Worm (Caenorhabditis elegans) whole organism, young adult: ENCODE data around the gene C49C8.2.

Source experiments
- B0035.1 ChIP-seq: sonication (generic microtip); optimal IDR thresholded peaks from 2 replicates; lab custom pipeline; 2016; ENCODE audit warnings: missing genetic modification characterization, mild to moderate bottlenecking, missing compliant biosample characterization, missing genotype, missing genetic modification reagents
- B0261.1 ChIP-seq: sonication (generic microtip); optimal IDR thresholded peaks from 2 replicates; lab custom pipeline; 2016; ENCODE audit warnings: mild to moderate bottlenecking, missing genetic modification characterization, moderate library complexity, missing compliant biosample characterization
- B0336.3 ChIP-seq: fragments of 200-800 bp; sonication (Bioruptor generic); IDR thresholded peaks from 2 replicates; pipeline ENCODE4 v1.3.6; 2022; ENCODE audit warnings: missing genetic modification characterization, missing compliant biosample characterization
- D2030.7 ChIP-seq: fragments of 200-800 bp; sonication (Bioruptor generic); IDR thresholded peaks from 2 replicates; pipeline ENCODE4 v1.3.6; 2022; ENCODE audit warnings: missing genetic modification reagents, missing genetic modification characterization, missing compliant biosample characterization
- F10E7.11 ChIP-seq: sonication (generic microtip); optimal IDR thresholded peaks from 2 replicates; lab custom pipeline; 2017; ENCODE audit warnings: mild to moderate bottlenecking, missing genetic modification characterization, moderate library complexity, missing compliant biosample characterization
- F49E8.2 ChIP-seq: sonication (generic microtip); optimal IDR thresholded peaks from 3 replicates; lab custom pipeline; 2017; ENCODE audit warnings: missing genetic modification characterization, mild to moderate bottlenecking, missing compliant biosample characterization, antibody characterized with exemption, moderate library complexity; ENCODE audit not compliant: insufficient read depth
- F57C9.4 ChIP-seq: sonication (generic microtip); optimal IDR thresholded peaks from 2 replicates; lab custom pipeline; 2017; ENCODE audit warnings: mild to moderate bottlenecking, missing genetic modification characterization, missing compliant biosample characterization
- K11D2.4 ChIP-seq: fragments of 200-800 bp; sonication (Bioruptor generic); IDR thresholded peaks from 2 replicates; pipeline ENCODE4 v1.3.6; 2022; ENCODE audit warnings: missing genetic modification reagents, missing genetic modification characterization, missing compliant biosample characterization
- Y53F4B.3 ChIP-seq: fragments of 200-800 bp; sonication (Bioruptor generic); IDR thresholded peaks from 2 replicates; pipeline ENCODE4 v1.3.6; 2022; ENCODE audit warnings: missing genetic modification reagents, missing genetic modification characterization, missing compliant biosample characterization
- atf-7 ChIP-seq: sonication (generic microtip); optimal IDR thresholded peaks from 2 replicates; lab custom pipeline; 2017; ENCODE audit warnings: mild to moderate bottlenecking, missing genetic modification characterization, missing compliant biosample characterization
- athp-1 ChIP-seq: sonication (generic microtip); optimal IDR thresholded peaks from 2 replicates; lab custom pipeline; 2017; ENCODE audit warnings: mild to moderate bottlenecking, missing genetic modification characterization, missing compliant biosample characterization
- attf-5 ChIP-seq: fragments of 200-800 bp; sonication (Bioruptor generic); optimal IDR thresholded peaks from 2 replicates; lab custom pipeline; 2018; ENCODE audit warnings: mild to moderate bottlenecking, missing genetic modification characterization, missing compliant biosample characterization
- attf-6 ChIP-seq: fragments of 200-800 bp; sonication (Bioruptor generic); IDR thresholded peaks from 2 replicates; pipeline ENCODE4 v1.3.6; 2022; ENCODE audit warnings: missing genetic modification reagents, missing genetic modification characterization, missing compliant biosample characterization
- bed-2 ChIP-seq: fragments of 200-800 bp; sonication (Bioruptor generic); IDR thresholded peaks from 2 replicates; pipeline ENCODE4 v1.3.6; 2022; ENCODE audit warnings: missing genetic modification reagents, missing genetic modification characterization, missing compliant biosample characterization
- cebp-1 ChIP-seq, 2 experiments: fragments of 200-800 bp in 1 of 2; sonication (Bioruptor generic) in 1 of 2; sonication (generic microtip) in 1 of 2; IDR thresholded peaks in 1 of 2; optimal IDR thresholded peaks in 1 of 2; 2 replicates each; pipeline versions ENCODE4 v1.3.6 to Lab custom; 2017 to 2022; ENCODE audit warnings: missing compliant biosample characterization in 2 of 2, missing genetic modification characterization in 2 of 2, mild to moderate bottlenecking in 1 of 2, missing genetic modification reagents in 1 of 2, moderate library complexity in 1 of 2
- cebp-2 ChIP-seq: fragments of 200-800 bp; sonication (Bioruptor generic); IDR thresholded peaks from 2 replicates; pipeline ENCODE4 v1.3.6; 2022; ENCODE audit warnings: missing genetic modification characterization, missing compliant biosample characterization
- ceh-40 ChIP-seq: fragments of 200-800 bp; sonication (Bioruptor generic); IDR thresholded peaks from 2 replicates; pipeline ENCODE4 v1.3.6; 2022; ENCODE audit warnings: missing genetic modification characterization, missing compliant biosample characterization
- ceh-91 ChIP-seq: fragments of 200-800 bp; sonication (Bioruptor generic); IDR thresholded peaks from 2 replicates; pipeline ENCODE4 v1.3.6; 2022; ENCODE audit warnings: missing genetic modification reagents, missing genetic modification characterization, missing compliant biosample characterization
- die-1 ChIP-seq: sonication (generic microtip); optimal IDR thresholded peaks from 2 replicates; lab custom pipeline; 2016; ENCODE audit warnings: missing genotype, mild to moderate bottlenecking, missing genetic modification characterization, missing compliant biosample characterization
- dpff-1 ChIP-seq: sonication (generic microtip); optimal IDR thresholded peaks from 2 replicates; lab custom pipeline; 2017; ENCODE audit warnings: mild to moderate bottlenecking, missing genetic modification characterization, missing compliant biosample characterization
- egl-44 ChIP-seq: fragments of 200-800 bp; sonication (Bioruptor generic); IDR thresholded peaks from 2 replicates; pipeline ENCODE4 v1.3.6; 2022; ENCODE audit warnings: missing genetic modification reagents, missing genetic modification characterization, missing compliant biosample characterization
- ekl-4 ChIP-seq: fragments of 200-800 bp; sonication (Bioruptor generic); IDR thresholded peaks from 2 replicates; pipeline ENCODE4 v1.3.6; 2022; ENCODE audit warnings: missing genetic modification reagents, missing genetic modification characterization, missing compliant biosample characterization
- fkh-3 ChIP-seq: sonication (generic microtip); optimal IDR thresholded peaks from 2 replicates; lab custom pipeline; 2016; ENCODE audit warnings: mild to moderate bottlenecking, missing genetic modification characterization, missing compliant biosample characterization
- gei-17 ChIP-seq: fragments of 200-800 bp; sonication (Bioruptor generic); optimal IDR thresholded peaks from 2 replicates; lab custom pipeline; 2018; ENCODE audit warnings: mild to moderate bottlenecking, missing genetic modification characterization, missing compliant biosample characterization
- him-1 ChIP-seq: sonication (generic microtip); optimal IDR thresholded peaks from 2 replicates; lab custom pipeline; 2016; ENCODE audit warnings: missing genotype, missing genetic modification reagents, missing genetic modification characterization, missing compliant biosample characterization
- hmg-1.2 ChIP-seq: fragments of 200-800 bp; sonication (Bioruptor generic); IDR thresholded peaks from 2 replicates; pipeline ENCODE4 v1.3.6; 2022; ENCODE audit warnings: missing genetic modification reagents, missing genetic modification characterization, missing compliant biosample characterization
- hrde-1 ChIP-seq: sonication (generic microtip); optimal IDR thresholded peaks from 2 replicates; lab custom pipeline; 2016; ENCODE audit warnings: missing genetic modification characterization, mild to moderate bottlenecking, missing compliant biosample characterization, moderate library complexity, missing genotype, missing genetic modification reagents, borderline replicate concordance
- let-526 ChIP-seq: fragments of 200-800 bp; sonication (Bioruptor generic); IDR thresholded peaks from 2 replicates; pipeline ENCODE4 v1.3.6; 2022; ENCODE audit warnings: missing genetic modification reagents, missing genetic modification characterization, missing compliant biosample characterization
- lin-26 ChIP-seq: fragments of 200-800 bp; sonication (Bioruptor generic); IDR thresholded peaks from 2 replicates; pipeline ENCODE4 v1.3.6; 2022; ENCODE audit warnings: missing genetic modification reagents, missing genetic modification characterization, missing compliant biosample characterization
- lin-35 ChIP-seq, 3 experiments: fragments of 150-350 bp in 2 of 3; sonication (generic microtip) in 1 of 3; optimal IDR thresholded peaks; 2 replicates each; lab custom pipeline; 2014 to 2018; ENCODE audit warnings: missing biosample characterization in 3 of 3, missing genetic modification characterization in 3 of 3, missing genetic modification reagents in 3 of 3
- lin-40 ChIP-seq: sonication (generic microtip); optimal IDR thresholded peaks from 2 replicates; lab custom pipeline; 2016; ENCODE audit warnings: missing genetic modification characterization, mild to moderate bottlenecking, missing compliant biosample characterization, missing genotype, missing genetic modification reagents
- lin-54 ChIP-seq: fragments of 200-800 bp; sonication (Bioruptor generic); optimal IDR thresholded peaks from 2 replicates; lab custom pipeline; 2018; ENCODE audit warnings: mild to moderate bottlenecking, missing genetic modification characterization, missing compliant biosample characterization
- madf-6 ChIP-seq: fragments of 200-800 bp; sonication (Bioruptor generic); IDR thresholded peaks from 2 replicates; pipeline ENCODE4 v1.3.6; 2022; ENCODE audit warnings: missing genetic modification reagents, missing genetic modification characterization, missing compliant biosample characterization
- madf-8 ChIP-seq: fragments of 200-800 bp; sonication (Bioruptor generic); conservative IDR thresholded peaks from 2 replicates; pipeline ENCODE4 v1.3.6; 2022; ENCODE audit warnings: missing genetic modification reagents, missing genetic modification characterization, missing compliant biosample characterization
- mel-28 ChIP-seq: sonication (generic microtip); optimal IDR thresholded peaks from 2 replicates; lab custom pipeline; 2016; ENCODE audit warnings: borderline replicate concordance, mild to moderate bottlenecking, missing genetic modification characterization, missing compliant biosample characterization
- mes-4 ChIP-seq: sonication (generic microtip); optimal IDR thresholded peaks from 2 replicates; lab custom pipeline; 2016; ENCODE audit warnings: missing genotype, missing genetic modification characterization, missing compliant biosample characterization
- nfya-2 ChIP-seq: fragments of 200-800 bp; sonication (Bioruptor generic); IDR thresholded peaks from 2 replicates; pipeline ENCODE4 v1.3.6; 2022; ENCODE audit warnings: missing genetic modification reagents, missing genetic modification characterization, missing compliant biosample characterization
- nhr-80 ChIP-seq: sonication (generic microtip); optimal IDR thresholded peaks from 2 replicates; lab custom pipeline; 2016; ENCODE audit warnings: missing genetic modification characterization, missing compliant biosample characterization
- nhr-90 ChIP-seq: sonication (generic microtip); optimal IDR thresholded peaks from 2 replicates; lab custom pipeline; 2016; ENCODE audit warnings: missing genotype, mild to moderate bottlenecking, missing genetic modification characterization, missing compliant biosample characterization
- pbrm-1 ChIP-seq: fragments of 200-800 bp; sonication (Bioruptor generic); IDR thresholded peaks from 2 replicates; pipeline ENCODE4 v1.3.6; 2022; ENCODE audit warnings: missing genetic modification reagents, missing genetic modification characterization, missing compliant biosample characterization
- rcor-1 ChIP-seq: fragments of 200-800 bp; sonication (Bioruptor generic); IDR thresholded peaks from 2 replicates; pipeline ENCODE4 v1.3.6; 2022; ENCODE audit warnings: missing genetic modification reagents, missing genetic modification characterization, missing compliant biosample characterization
- repo-1 ChIP-seq: sonication (generic microtip); optimal IDR thresholded peaks from 2 replicates; lab custom pipeline; 2017; ENCODE audit warnings: mild to moderate bottlenecking, missing genetic modification characterization, missing compliant biosample characterization
- sea-2 ChIP-seq: fragments of 200-800 bp; sonication (Bioruptor generic); IDR thresholded peaks from 2 replicates; pipeline ENCODE4 v1.3.6; 2022; ENCODE audit warnings: missing genetic modification characterization, missing compliant biosample characterization
- snpc-3.4 ChIP-seq: sonication (generic microtip); optimal IDR thresholded peaks from 2 replicates; lab custom pipeline; 2017; ENCODE audit warnings: missing genetic modification characterization, mild to moderate bottlenecking, missing compliant biosample characterization, antibody characterized with exemption, moderate library complexity, missing genotype, missing genetic modification reagents
- unc-62 ChIP-seq: fragments of 150-350 bp; optimal IDR thresholded peaks from 2 replicates; lab custom pipeline; 2014; ENCODE audit warnings: missing biosample characterization, missing genetic modification reagents, missing genetic modification characterization
- xnd-1 ChIP-seq: sonication (generic microtip); optimal IDR thresholded peaks from 2 replicates; lab custom pipeline; 2016; ENCODE audit warnings: missing genotype, missing genetic modification reagents, missing genetic modification characterization, missing compliant biosample characterization
- zfh-2 ChIP-seq: fragments of 200-800 bp; sonication (Bioruptor generic); conservative IDR thresholded peaks from 2 replicates; pipeline ENCODE4 v1.3.6; 2022; ENCODE audit warnings: missing genetic modification reagents, missing genetic modification characterization, missing compliant biosample characterization
- ztf-22 ChIP-seq: fragments of 200-800 bp; sonication (Bioruptor generic); optimal IDR thresholded peaks from 2 replicates; lab custom pipeline; 2018; ENCODE audit warnings: mild to moderate bottlenecking, missing genetic modification characterization, moderate library complexity, missing compliant biosample characterization

The C49C8.2 gene

ce11 chrIV:8620102-8620733, 30.7 kb upstream of the C49C8.2 start, which contains the start of gene lin-49 (continued):
- TF ChIP-seq mes-4 (tag; lab: Kevin White, UChicago) (no peak), atf-7 (tag; lab: Kevin White, UChicago) (no peak), lin-54 (GFP tag; lab: Kevin White, UChicago) (peak; percentile 36), madf-6 (0 out of 2 replicates have a peak, but pooled peaks have one; percentile 16), hmg-1.2 (GFP tag; lab: Robert Waterston, UW) (peak; percentile 86; the same call in 1 of the 2 replicates), pbrm-1 (GFP tag; lab: Robert Waterston, UW) (no peak), B0035.1 (no peak), unc-62 (GFP tag; lab: Kevin White, UChicago) (no peak), egl-44 (GFP tag; lab: Robert Waterston, UW) (no peak), attf-6 (GFP tag; lab: Robert Waterston, UW) (no peak), repo-1 (no peak), snpc-3.4 (tag; lab: Kevin White, UChicago) (no peak), sea-2 (no peak), Y53F4B.3 (GFP tag; lab: Robert Waterston, UW) (no peak), die-1 (tag; lab: Kevin White, UChicago) (no peak), let-526 (GFP tag; lab: Robert Waterston, UW) (no peak), hrde-1 (tag; lab: Kevin White, UChicago) (no peak), xnd-1 (tag; lab: Kevin White, UChicago) (no peak), gei-17 (GFP tag; lab: Kevin White, UChicago) (no peak), ceh-91 (GFP tag; lab: Robert Waterston, UW) (no peak), nhr-90 (tag; lab: Kevin White, UChicago) (no peak), cebp-2 (no peak), lin-35 (GFP tag; optimal IDR thresholded peaks at IDR 0.05; lab: Kevin White, UChicago) (no peak), ztf-22 (no peak), K11D2.4 (GFP tag; lab: Robert Waterston, UW) (no peak), D2030.7 (GFP tag; lab: Robert Waterston, UW) (no peak), zfh-2 (no peak), cebp-1 (GFP tag; IDR thresholded peaks at IDR 0.05; lab: Robert Waterston, UW) (no peak), cebp-1 (tag; optimal IDR thresholded peaks at IDR 0.05; lab: Kevin White, UChicago) (peak; percentile 60), attf-5 (GFP tag; lab: Kevin White, UChicago) (peak; percentile 85), dpff-1 (no peak), madf-8 (GFP tag; lab: Robert Waterston, UW) (no peak), lin-40 (peak; percentile 62), athp-1 (tag; lab: Kevin White, UChicago) (no peak), fkh-3 (tag; lab: Kevin White, UChicago) (no peak), B0336.3 (GFP tag; lab: Robert Waterston, UW) (peak; percentile 43; the same call in 1 of the 2 replicates), B0261.1 (tag; lab: Kevin White, UChicago) (no peak), mel-28 (tag; lab: Kevin White, UChicago) (no peak), ekl-4 (GFP tag; lab: Robert Waterston, UW) (no peak), nfya-2 (GFP tag; lab: Robert Waterston, UW) (no peak), nhr-80 (tag; lab: Kevin White, UChicago) (peak; percentile 75), F49E8.2 (no peak), rcor-1 (GFP tag; lab: Robert Waterston, UW) (no peak), ceh-40 (GFP tag; lab: Robert Waterston, UW) (no peak), F10E7.11 (tag; lab: Kevin White, UChicago) (no peak), lin-26 (GFP tag; lab: Robert Waterston, UW) (peak; percentile 72; the same call in 1 of the 2 replicates), F57C9.4 (tag; lab: Kevin White, UChicago) (no peak), bed-2 (no peak), him-1 (no peak)
